Worm (Caenorhabditis elegans): ENCODE measurements around the gene T07A9.12.

T07A9.12 gene

ce11 chrIV:410420-410891 lies at the start of gene T07A9.12 (continued):
- TF ChIP-seq nhr-11 (tag; optimal IDR thresholded peaks at IDR 0.05) = no peak
- TF ChIP-seq nhr-71 (tag; optimal IDR thresholded peaks at IDR 0.05) = peak; percentile 90
- peak; percentile 77 for TF ChIP-seq nhr-90 (tag; optimal IDR thresholded peaks at IDR 0.05; ENCODE audit: poor library complexity)
- TF ChIP-seq ets-5 (GFP tag; IDR thresholded peaks at IDR 0.05) = no peak
- TF ChIP-seq nhr-84 (tag; optimal IDR thresholded peaks at IDR 0.05) = no peak
- TF ChIP-seq elt-2 (tag; optimal IDR thresholded peaks at IDR 0.05) = peak; percentile 66
- peak; percentile 80 for TF ChIP-seq swsn-7 (tag; optimal IDR thresholded peaks at IDR 0.05)
- TF ChIP-seq efl-3 (GFP tag; optimal IDR thresholded peaks at IDR 0.05) = no peak
- peak; percentile 86 for TF ChIP-seq mep-1 (tag; optimal IDR thresholded peaks at IDR 0.05)
- TF ChIP-seq hlh-17 (GFP tag; optimal IDR thresholded peaks at IDR 0.05; ENCODE audit: borderline replicate concordance) = no peak
- TF ChIP-seq irx-1 (tag; optimal IDR thresholded peaks at IDR 0.05) = peak; percentile 35
- TF ChIP-seq sptf-1 (tag; optimal IDR thresholded peaks at IDR 0.05) = no peak
- TF ChIP-seq pag-3 (tag; optimal IDR thresholded peaks at IDR 0.05; ENCODE audit: borderline replicate concordance, insufficient read depth) = no peak
- TF ChIP-seq tlp-1 (tag; optimal IDR thresholded peaks at IDR 0.05) = no peak
- TF ChIP-seq skn-1 (tag; optimal IDR thresholded peaks at IDR 0.05) = peak; percentile 44
- TF ChIP-seq nhr-28 (tag; optimal IDR thresholded peaks at IDR 0.05) = no peak
- TF ChIP-seq ceh-8 (GFP tag; optimal IDR thresholded peaks at IDR 0.05) = no peak
- no peak for TF ChIP-seq hpl-2 (GFP tag; optimal IDR thresholded peaks at IDR 0.05)
- no peak for TF ChIP-seq alr-1 (tag; optimal IDR thresholded peaks at IDR 0.05; ENCODE audit: borderline replicate concordance)
- no peak for TF ChIP-seq lin-14 (GFP tag; optimal IDR thresholded peaks at IDR 0.05)
- TF ChIP-seq egl-27 (tag; optimal IDR thresholded peaks at IDR 0.05) = peak in 1 of 2 experiments; percentile 50
- peak; percentile 69 for TF ChIP-seq xbp-1 (tag; optimal IDR thresholded peaks at IDR 0.05)
- TF ChIP-seq unc-98 (GFP tag; IDR thresholded peaks at IDR 0.05) = peak; percentile 71
- peak; percentile 77 for TF ChIP-seq fos-1 (tag; optimal IDR thresholded peaks at IDR 0.05)
- TF ChIP-seq unc-62 (GFP tag; optimal IDR thresholded peaks at IDR 0.05) = no peak
- TF ChIP-seq sox-4 (tag; optimal IDR thresholded peaks at IDR 0.05) = peak; percentile 55
- no peak for TF ChIP-seq grh-1 (GFP tag; IDR thresholded peaks at IDR 0.05)
- peak; percentile 83 for TF ChIP-seq vab-15 (tag; optimal IDR thresholded peaks at IDR 0.05)
- TF ChIP-seq ama-1 (optimal IDR thresholded peaks at IDR 0.05) = no peak
- TF ChIP-seq nhr-85 (tag) = peak; percentile 78
- no peak for TF ChIP-seq sup-37 (GFP tag; optimal IDR thresholded peaks at IDR 0.05)
- peak; percentile 25 for TF ChIP-seq F16B12.6 (tag; optimal IDR thresholded peaks at IDR 0.05)

ce11 chrIV:364983-365382 lies 45.7 kb upstream of the T07A9.12 start:
- TF ChIP-seq fkh-10 (GFP tag; optimal IDR thresholded peaks at IDR 0.05) (no peak), egl-13 (tag; optimal IDR thresholded peaks at IDR 0.05) (no peak), unc-30 (tag; optimal IDR thresholded peaks at IDR 0.05) (no peak), ama-1 (optimal IDR thresholded peaks at IDR 0.05) (no peak), mab-9 (GFP tag; IDR thresholded peaks at IDR 0.05) (no peak), efl-1 (optimal IDR thresholded peaks at IDR 0.05) (no peak), efl-1 (GFP tag; optimal IDR thresholded peaks at IDR 0.05 in 1 of 2) (peak in 1 of 2 experiments; percentile 77), irx-1 (tag; optimal IDR thresholded peaks at IDR 0.05) (no peak), nhr-71 (tag; optimal IDR thresholded peaks at IDR 0.05) (peak; percentile 55), lsy-2 (tag; optimal IDR thresholded peaks at IDR 0.05) (peak; percentile 3 to 26), rnt-1 (tag; optimal IDR thresholded peaks at IDR 0.05) (peak; percentile 59), nhr-19 (GFP tag; conservative IDR thresholded peaks at IDR 0.05) (0 out of 2 replicates have a peak, but pooled peaks have one; percentile 11)

DNA sequence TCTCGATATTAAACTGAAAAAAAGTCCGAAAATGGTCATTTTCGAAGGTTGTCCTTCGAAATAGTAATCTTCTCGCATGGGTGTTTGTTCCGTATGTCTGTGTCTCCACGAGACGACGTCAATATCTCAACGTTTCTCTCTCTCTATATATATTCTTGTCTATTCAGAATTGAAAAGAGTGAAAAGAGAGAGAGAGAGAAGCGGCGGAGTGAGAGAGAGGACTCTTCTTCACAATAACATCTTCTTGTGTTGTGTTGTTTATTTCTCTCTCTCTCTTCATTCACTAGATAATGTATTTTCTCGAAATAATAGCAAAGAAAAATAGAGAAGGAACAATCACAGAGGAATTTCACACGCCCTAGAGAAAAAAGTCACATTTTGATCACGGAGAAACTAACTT lies 44.3 kb upstream of the T07A9.12 start:
- TF ChIP-seq nhr-12 (tag; optimal IDR thresholded peaks at IDR 0.05) (no peak), pag-3 (tag; optimal IDR thresholded peaks at IDR 0.05; ENCODE audit: borderline replicate concordance, insufficient read depth) (no peak), ces-1 (GFP tag; optimal IDR thresholded peaks at IDR 0.05) (no peak), dpl-1 (GFP tag; optimal IDR thresholded peaks at IDR 0.05) (peak in 2 of 3 experiments; percentile 7 to 44), nhr-19 (GFP tag; conservative IDR thresholded peaks at IDR 0.05) (no peak), mef-2 (tag; optimal IDR thresholded peaks at IDR 0.05) (no peak), isw-1 (GFP tag; IDR thresholded peaks at IDR 0.05) (peak; percentile 4; the same call in 1 of the 2 replicates), pqm-1 (tag; optimal IDR thresholded peaks at IDR 0.05) (no peak), mep-1 (tag; optimal IDR thresholded peaks at IDR 0.05) (peak; percentile 64), aha-1 (tag; optimal IDR thresholded peaks at IDR 0.05) (no peak), lsy-2 (tag; optimal IDR thresholded peaks at IDR 0.05) (peak; percentile 26 to 69), egl-13 (tag; optimal IDR thresholded peaks at IDR 0.05) (no peak), lin-35 (GFP tag; optimal IDR thresholded peaks at IDR 0.05) (peak; percentile 3 to 46), alr-1 (tag; optimal IDR thresholded peaks at IDR 0.05; ENCODE audit: borderline replicate concordance) (no peak), dsc-1 (tag; optimal IDR thresholded peaks at IDR 0.05) (no peak), irx-1 (tag; optimal IDR thresholded peaks at IDR 0.05) (no peak), fkh-8 (tag; optimal IDR thresholded peaks at IDR 0.05) (peak; percentile 23), unc-30 (tag; optimal IDR thresholded peaks at IDR 0.05) (no peak)

Data from whole organism, L1 larva.